Fruit fly (Drosophila melanogaster) whole organism, adult: ENCODE results near the gene tilB.

Source experiments
- CG11617 ChIP-seq: fragments of 200-800 bp; sonication (Bioruptor generic); optimal IDR thresholded peaks from 2 replicates; lab custom pipeline; 2017; ENCODE audit warnings: mild to moderate bottlenecking, missing biosample characterization, missing genetic modification reagents, missing genetic modification characterization
- CG7045 ChIP-seq: fragments of 200-800 bp; sonication (Bioruptor generic); optimal IDR thresholded peaks from 2 replicates; lab custom pipeline; 2017; ENCODE audit warnings: missing biosample characterization, mild to moderate bottlenecking, missing genetic modification characterization
- kay ChIP-seq: fragments of 200-800 bp; sonication (Bioruptor generic); peaks from one replicate; lab custom pipeline; 2016; ENCODE audit warnings: missing biosample characterization, missing genetic modification characterization, borderline replicate concordance

dm6 chrX:22471819-22472218 is 22.3 kb downstream of the tilB start, which contains the start of gene CG14613:
- no peak for TF ChIP-seq CG11617 (GFP tag; lab: Kevin White, UChicago)
- TF ChIP-seq kay (GFP tag; lab: Kevin White, UChicago) = no peak
- no peak for TF ChIP-seq CG7045 (GFP tag; lab: Kevin White, UChicago)
